Fruit fly (Drosophila melanogaster) whole organism, embryonic: ENCODE measurements around the gene nonA.
A peak's percentile ranks its signal among the peaks of the same experiment; 100 is the strongest.

ENCODE experiments used
- Antp ChIP-seq: fragments of 200-800 bp; sonication (Bioruptor generic); optimal IDR thresholded peaks from 3 replicates; lab custom pipeline; 2016; ENCODE audit warnings: missing biosample characterization, missing genetic modification characterization
- Atf3 ChIP-seq: fragments of 200-800 bp; sonication (Bioruptor generic); optimal IDR thresholded peaks from 3 replicates; lab custom pipeline; 2016; ENCODE audit warnings: missing biosample characterization, missing genetic modification characterization
- CG10147 ChIP-seq: fragments of 200-800 bp; sonication (Bioruptor generic); optimal IDR thresholded peaks from 2 replicates; lab custom pipeline; 2019; ENCODE audit warnings: missing biosample characterization, mild to moderate bottlenecking, missing genetic modification characterization, moderate library complexity
- CG1024 ChIP-seq: fragments of 200-800 bp; sonication (Bioruptor generic); IDR thresholded peaks from 2 replicates; pipeline ENCODE4 v1.3.6; 2022; ENCODE audit warnings: missing biosample characterization, missing genetic modification characterization
- CG10431 ChIP-seq: fragments of 200-800 bp; sonication (Bioruptor generic); optimal IDR thresholded peaks from 3 replicates; lab custom pipeline; 2018; ENCODE audit warnings: missing biosample characterization, mild to moderate bottlenecking, missing genetic modification characterization
- CG10462 ChIP-seq: fragments of 200-800 bp; sonication (Bioruptor generic); optimal IDR thresholded peaks from 2 replicates; lab custom pipeline; 2016; ENCODE audit warnings: missing biosample characterization, missing genetic modification characterization
- CG11093 ChIP-seq: fragments of 200-800 bp; sonication (Bioruptor generic); IDR thresholded peaks from 3 replicates; pipeline ENCODE4 v1.3.6; 2022; ENCODE audit warnings: missing biosample characterization, missing genetic modification characterization
- CG11247 ChIP-seq: fragments of 200-800 bp; sonication (Bioruptor generic); IDR thresholded peaks from 2 replicates; pipeline ENCODE4 v1.3.6; 2022; ENCODE audit warnings: missing biosample characterization, missing genetic modification characterization
- CG12155 ChIP-seq: fragments of 200-800 bp; sonication (Bioruptor generic); optimal IDR thresholded peaks from 3 replicates; lab custom pipeline; 2016; ENCODE audit warnings: missing biosample characterization, missing genetic modification characterization
- CG13287 ChIP-seq: fragments of 200-800 bp; sonication (Bioruptor generic); IDR thresholded peaks from 2 replicates; pipeline ENCODE4 v1.3.6; 2022; ENCODE audit warnings: missing biosample characterization, missing genetic modification characterization; ENCODE audit not compliant: partially characterized antibody
- CG14050 ChIP-seq: fragments of 200-800 bp; sonication (Bioruptor generic); IDR thresholded peaks from 3 replicates; pipeline ENCODE4 v1.3.6; 2022; ENCODE audit warnings: missing biosample characterization, missing genetic modification characterization
- CG1602 ChIP-seq: fragments of 200-800 bp; sonication (Bioruptor generic); optimal IDR thresholded peaks from 3 replicates; lab custom pipeline; 2016; ENCODE audit warnings: missing biosample characterization, missing genetic modification characterization
- CG1603 ChIP-seq: fragments of 200-800 bp; sonication (Bioruptor generic); optimal IDR thresholded peaks from 2 replicates; lab custom pipeline; 2019; ENCODE audit warnings: missing biosample characterization, mild to moderate bottlenecking, missing genetic modification characterization, moderate library complexity
- CG16813 ChIP-seq: fragments of 200-800 bp; sonication (Bioruptor generic); IDR thresholded peaks from 3 replicates; pipeline ENCODE4 v1.3.6; 2022; ENCODE audit warnings: missing biosample characterization, missing genetic modification characterization; ENCODE audit not compliant: partially characterized antibody
- CG42726 ChIP-seq: fragments of 200-800 bp; sonication (Bioruptor generic); IDR thresholded peaks from 2 replicates; pipeline ENCODE4 v1.3.6; 2022; ENCODE audit warnings: missing biosample characterization, missing genetic modification characterization; ENCODE audit not compliant: partially characterized antibody
- CG43689 ChIP-seq: fragments of 200-800 bp; sonication (Bioruptor generic); IDR thresholded peaks from 2 replicates; pipeline ENCODE4 v1.3.6; 2022; ENCODE audit warnings: missing biosample characterization, missing genetic modification characterization
- CG7839 ChIP-seq: fragments of 200-800 bp; sonication (Bioruptor generic); optimal IDR thresholded peaks from 3 replicates; lab custom pipeline; 2018; ENCODE audit warnings: missing biosample characterization, mild to moderate bottlenecking, missing genetic modification characterization, moderate library complexity
- HHEX ChIP-seq: fragments of 200-800 bp; sonication (Bioruptor generic); optimal IDR thresholded peaks from 3 replicates; lab custom pipeline; 2017; ENCODE audit warnings: missing biosample characterization, mild to moderate bottlenecking, missing genetic modification characterization, missing genetic modification reagents
- HmgZ ChIP-seq: fragments of 200-800 bp; sonication (Bioruptor generic); optimal IDR thresholded peaks from 2 replicates; lab custom pipeline; 2018; ENCODE audit warnings: missing biosample characterization, mild to moderate bottlenecking, missing genetic modification characterization
- Hmr ChIP-seq: fragments of 200-800 bp; sonication (Bioruptor generic); optimal IDR thresholded peaks from 3 replicates; lab custom pipeline; 2017; ENCODE audit warnings: mild to moderate bottlenecking, missing biosample characterization, missing genetic modification reagents, missing genetic modification characterization
- MTF-1 ChIP-seq: fragments of 200-800 bp; sonication (Bioruptor generic); optimal IDR thresholded peaks from 2 replicates; lab custom pipeline; 2018; ENCODE audit warnings: missing biosample characterization, mild to moderate bottlenecking, missing genetic modification characterization, borderline replicate concordance
- Meics ChIP-seq: fragments of 200-800 bp; sonication (Bioruptor generic); optimal IDR thresholded peaks from 2 replicates; lab custom pipeline; 2017; ENCODE audit warnings: missing biosample characterization, mild to moderate bottlenecking, missing genetic modification characterization
- NFAT ChIP-seq: fragments of 200-800 bp; sonication (Bioruptor generic); IDR thresholded peaks from 2 replicates; pipeline ENCODE4 v1.3.6; 2022; ENCODE audit warnings: missing biosample characterization, missing genetic modification characterization
- NK7.1 ChIP-seq: fragments of 200-800 bp; sonication (Bioruptor generic); optimal IDR thresholded peaks from 3 replicates; lab custom pipeline; 2016; ENCODE audit warnings: missing biosample characterization, missing genetic modification characterization
- Opbp ChIP-seq: fragments of 200-800 bp; sonication (Bioruptor generic); IDR thresholded peaks from 3 replicates; pipeline ENCODE4 v1.3.6; 2022; ENCODE audit warnings: missing biosample characterization, missing genetic modification characterization; ENCODE audit not compliant: partially characterized antibody
- bab2 ChIP-seq: fragments of 200-800 bp; sonication (Bioruptor generic); optimal IDR thresholded peaks from 2 replicates; lab custom pipeline; 2016; ENCODE audit warnings: missing biosample characterization, missing genetic modification characterization
- chm ChIP-seq: fragments of 200-800 bp; sonication (Bioruptor generic); IDR thresholded peaks from 2 replicates; pipeline ENCODE4 v1.3.6; 2022; ENCODE audit warnings: missing biosample characterization, missing genetic modification characterization
- croc ChIP-seq: fragments of 200-800 bp; sonication (Bioruptor generic); conservative IDR thresholded peaks from 3 replicates; pipeline ENCODE4 v1.3.6; 2022; ENCODE audit warnings: missing biosample characterization, missing genetic modification characterization
- grn ChIP-seq: fragments of 200-800 bp; sonication (Bioruptor generic); optimal IDR thresholded peaks from 3 replicates; lab custom pipeline; 2017; ENCODE audit warnings: missing biosample characterization, missing genetic modification characterization
- gt ChIP-seq: fragments of 200-800 bp; sonication (Bioruptor generic); IDR thresholded peaks from 2 replicates; pipeline ENCODE4 v1.3.6; 2022; ENCODE audit warnings: missing biosample characterization, missing genetic modification characterization
- h ChIP-seq: fragments of >200 bp; optimal IDR thresholded peaks from 2 replicates; lab custom pipeline; 2017
- oc ChIP-seq: fragments of 200-800 bp; sonication (Bioruptor generic); optimal IDR thresholded peaks from 2 replicates; lab custom pipeline; 2018; ENCODE audit warnings: missing biosample characterization, mild to moderate bottlenecking, missing genetic modification characterization, moderate library complexity
- rib ChIP-seq: fragments of 200-800 bp; sonication (Bioruptor generic); IDR thresholded peaks from 2 replicates; pipeline ENCODE4 v1.3.6; 2022; ENCODE audit warnings: missing biosample characterization, missing genetic modification characterization
- salm ChIP-seq: fragments of 200-800 bp; sonication (Bioruptor generic); optimal IDR thresholded peaks from 2 replicates; lab custom pipeline; 2018; ENCODE audit warnings: missing biosample characterization, mild to moderate bottlenecking, missing genetic modification characterization
- schlank ChIP-seq: fragments of 200-800 bp; sonication (Bioruptor generic); optimal IDR thresholded peaks from 2 replicates; lab custom pipeline; 2018; ENCODE audit warnings: missing biosample characterization, mild to moderate bottlenecking, missing genetic modification characterization
- sens-2 ChIP-seq: fragments of 200-800 bp; sonication (Bioruptor generic); IDR thresholded peaks from 2 replicates; pipeline ENCODE4 v1.3.6; 2022; ENCODE audit warnings: missing biosample characterization, missing genetic modification characterization
- seq ChIP-seq: fragments of 200-800 bp; sonication (Bioruptor generic); IDR thresholded peaks from 2 replicates; pipeline ENCODE4 v1.3.6; 2022; ENCODE audit warnings: missing biosample characterization, missing genetic modification characterization
- sisA ChIP-seq: fragments of 200-800 bp; sonication (Bioruptor generic); IDR thresholded peaks from 2 replicates; pipeline ENCODE4 v1.3.6; 2022; ENCODE audit warnings: missing biosample characterization, missing genetic modification characterization
- sna ChIP-seq: fragments of 200-800 bp; sonication (Bioruptor generic); IDR thresholded peaks from 2 replicates; pipeline ENCODE4 v1.3.6; 2022; ENCODE audit warnings: missing biosample characterization, missing genetic modification characterization; ENCODE audit not compliant: partially characterized antibody
- tio ChIP-seq: fragments of 200-800 bp; sonication (Bioruptor generic); optimal IDR thresholded peaks from 2 replicates; lab custom pipeline; 2017; ENCODE audit warnings: missing biosample characterization, missing genetic modification characterization, inconsistent platforms
- vfl ChIP-seq: fragments of 200-800 bp; sonication (Bioruptor generic); optimal IDR thresholded peaks from 2 replicates; lab custom pipeline; 2016; ENCODE audit warnings: missing biosample characterization, missing genetic modification characterization
- zen ChIP-seq: fragments of 200-800 bp; sonication (Bioruptor generic); optimal IDR thresholded peaks from 3 replicates; lab custom pipeline; 2018; ENCODE audit warnings: missing biosample characterization, mild to moderate bottlenecking, missing genetic modification characterization, moderate library complexity

nonA gene

DNA sequence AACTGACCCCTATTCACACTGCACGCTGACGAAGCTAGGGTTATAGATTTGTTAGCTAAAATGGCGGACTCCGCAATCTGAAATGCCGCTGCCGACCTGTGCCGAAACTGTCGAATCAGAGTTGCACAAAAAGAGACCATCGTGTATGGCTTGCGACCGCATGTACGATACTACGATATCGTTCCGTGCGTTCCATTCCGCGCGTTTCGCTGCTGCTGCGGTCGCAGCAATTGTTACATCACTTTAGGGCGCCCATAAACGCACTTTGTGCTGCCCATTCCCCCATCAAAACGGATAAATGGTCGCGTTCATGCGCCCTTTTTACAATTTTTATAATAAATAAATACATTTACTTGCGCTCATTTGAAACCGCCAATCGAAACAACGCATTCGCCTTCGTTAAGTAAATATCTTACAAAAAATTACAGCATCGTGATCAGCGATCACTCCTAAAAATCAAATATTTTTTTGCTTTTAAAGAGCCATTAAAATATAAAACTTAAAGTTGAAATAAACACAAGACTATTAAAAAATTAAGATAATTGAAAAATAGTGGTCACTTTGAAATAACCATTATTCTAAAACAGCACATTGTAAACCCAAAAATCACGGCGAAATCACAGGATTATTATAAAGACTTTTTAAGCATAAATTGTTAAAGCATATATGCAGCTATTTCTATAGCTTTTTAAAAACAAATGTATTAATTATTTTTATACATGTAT lies 41.0 kb upstream of the nonA start, which contains the start of gene Cyp1 (continued):
- TF ChIP-seq MTF-1 (GFP tag; lab: Kevin White, UChicago), result no peak
- TF ChIP-seq CG1024, result peak; percentile 79
- peak; percentile 56 for TF ChIP-seq Hmr (GFP tag; lab: Kevin White, UChicago)
- peak; percentile 87 for TF ChIP-seq Opbp (GFP tag; lab: Robert Waterston, UW)
- TF ChIP-seq CG14050, result peak; percentile 43; the same call in 1 of the 3 replicates
- no peak for TF ChIP-seq grn (GFP tag; lab: Kevin White, UChicago)
- no peak for TF ChIP-seq zen (tag; lab: Kevin White, UChicago)
- no peak for TF ChIP-seq HHEX (GFP tag; lab: Kevin White, UChicago)
- no peak for TF ChIP-seq h
- TF ChIP-seq CG16813 (GFP tag; lab: Robert Waterston, UW), result peak; percentile 80
- peak; percentile 1 for TF ChIP-seq CG1602 (GFP tag; lab: Kevin White, UChicago)
- no peak for TF ChIP-seq tio (GFP tag; lab: Kevin White, UChicago)
- TF ChIP-seq NK7.1 (GFP tag; lab: Kevin White, UChicago), result no peak
- 0 out of 2 replicates have a peak, but pooled peaks have one; percentile 19 for TF ChIP-seq sens-2 (GFP tag; lab: Robert Waterston, UW)
- TF ChIP-seq CG12155, result no peak
- peak; percentile 24 for TF ChIP-seq HmgZ (tag; lab: Kevin White, UChicago)
- TF ChIP-seq CG7839 (tag; lab: Kevin White, UChicago), result no peak
- TF ChIP-seq seq (GFP tag; lab: Robert Waterston, UW), result peak; percentile 63
- TF ChIP-seq CG10147 (GFP tag; lab: Kevin White, UChicago), result no peak
- TF ChIP-seq salm, result no peak
- no peak for TF ChIP-seq Atf3 (GFP tag; lab: Kevin White, UChicago)
- peak; percentile 77 for TF ChIP-seq CG13287 (GFP tag; lab: Robert Waterston, UW)
- TF ChIP-seq sna (GFP tag; lab: Robert Waterston, UW), result peak; percentile 49; the same call in 1 of the 2 replicates
- no peak for TF ChIP-seq croc (GFP tag; lab: Robert Waterston, UW)
- no peak for TF ChIP-seq bab2 (GFP tag; lab: Kevin White, UChicago)
- TF ChIP-seq CG10462 (GFP tag; lab: Kevin White, UChicago), result no peak
- TF ChIP-seq CG42726 (GFP tag; lab: Robert Waterston, UW), result peak; percentile 92
- TF ChIP-seq Meics, result peak; percentile 22
- peak; percentile 12 for TF ChIP-seq Antp (GFP tag; lab: Kevin White, UChicago)
- no peak for TF ChIP-seq CG10431 (GFP tag; lab: Kevin White, UChicago)
- TF ChIP-seq CG43689, result no peak
- peak; percentile 42; the same call in 1 of the 2 replicates for TF ChIP-seq rib (GFP tag; lab: Robert Waterston, UW)
- peak; percentile 59 for TF ChIP-seq gt
- TF ChIP-seq CG11247 (GFP tag; lab: Robert Waterston, UW), result peak; percentile 51
- no peak for TF ChIP-seq oc (tag; lab: Kevin White, UChicago)
- TF ChIP-seq CG11093 (GFP tag; lab: Robert Waterston, UW), result 0 out of 3 replicates have a peak, but pooled peaks have one; percentile 44
- peak; percentile 36 for TF ChIP-seq sisA (GFP tag; lab: Robert Waterston, UW)
- peak; percentile 73; the same call in 1 of the 2 replicates for TF ChIP-seq NFAT
- TF ChIP-seq schlank, result no peak
- no peak for TF ChIP-seq vfl
- TF ChIP-seq CG1603 (tag; lab: Kevin White, UChicago), result peak; percentile 90
- TF ChIP-seq chm (GFP tag; lab: Robert Waterston, UW), result peak; percentile 81
- TF ChIP-seq, all 482 proteins: peak for 217
